Worm (Caenorhabditis elegans) whole organism, L4/young adult: Measurements from ENCODE around the gene K08D8.6.

Experiments used
- W03F9.2 ChIP-seq: fragments of 150-350 bp; optimal IDR thresholded peaks from 2 replicates; lab custom pipeline; 2014; ENCODE audit warnings: missing biosample characterization, missing genetic modification characterization
- him-1 ChIP-seq: sonication (generic microtip); optimal IDR thresholded peaks from 2 replicates; lab custom pipeline; 2016; ENCODE audit warnings: missing genotype, missing genetic modification reagents, missing genetic modification characterization, missing compliant biosample characterization

ce11 chrIV:12898823-12899222, 8.5 kb upstream of the K08D8.6 start:
- TF ChIP-seq him-1 (no peak), W03F9.2 (tag; lab: Kevin White, UChicago) (no peak)
